Fruit fly (Drosophila melanogaster): Measurements from ENCODE around the gene mei-217.

Gene mei-217

DNA sequence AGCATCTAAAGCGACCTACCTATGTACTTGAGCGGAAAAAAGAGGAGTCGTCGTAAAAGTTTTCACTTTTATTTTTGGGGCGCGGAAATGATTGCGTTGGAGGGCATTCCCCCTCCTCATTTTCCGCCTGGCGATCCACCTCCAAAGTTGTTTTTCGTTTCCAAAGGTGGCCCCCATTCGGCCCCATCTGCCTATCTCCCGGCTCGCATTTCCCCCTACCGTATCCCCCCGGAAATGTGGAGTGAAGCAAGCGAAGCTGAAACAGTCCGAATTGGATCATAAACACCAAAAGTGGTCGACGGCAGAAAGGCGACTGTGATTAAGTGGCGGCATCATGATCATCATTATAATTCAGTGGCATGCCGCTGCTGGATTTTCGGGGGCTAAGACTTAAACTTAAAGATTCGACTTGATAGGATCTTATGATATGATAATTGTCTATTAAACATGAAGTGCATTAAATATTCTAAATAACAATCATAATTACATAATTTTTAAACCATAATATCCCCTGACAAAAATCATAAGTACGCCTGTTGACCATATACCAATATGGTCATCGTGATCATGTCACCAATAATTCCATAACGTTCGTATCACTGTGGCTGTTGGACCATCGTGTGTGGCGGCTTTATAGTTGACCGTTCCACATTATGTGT, 19.1 kb downstream of the mei-217 start (continued):
- TF ChIP-seq ab (GFP tag; optimal IDR thresholded peaks at IDR 0.05) (no peak), fd3F (GFP tag; optimal IDR thresholded peaks at IDR 0.05) (peak; percentile 64), Hr3 (GFP tag; optimal IDR thresholded peaks at IDR 0.05) (peak; percentile 76), aop (GFP tag; IDR thresholded peaks at IDR 0.05) (no peak), CkIIα-i1 (GFP tag; IDR thresholded peaks at IDR 0.05) (no peak), GATAe (GFP tag; conservative IDR thresholded peaks at IDR 0.05) (no peak; the same call in 1 of the 2 replicates), chm (GFP tag; IDR thresholded peaks at IDR 0.05) (peak; percentile 59), CG30431 (GFP tag; optimal IDR thresholded peaks at IDR 0.05) (peak; percentile 39), CG13123 (GFP tag; optimal IDR thresholded peaks at IDR 0.05) (no peak), lov (optimal IDR thresholded peaks at IDR 0.05) (no peak), lov (GFP tag; IDR thresholded peaks at IDR 0.05) (no peak), pho (GFP tag; optimal IDR thresholded peaks at IDR 0.05) (peak; percentile 66), Taf1 (GFP tag; IDR thresholded peaks at IDR 0.05) (peak; percentile 38; the same call in 1 of the 2 replicates), Kr (GFP tag; optimal IDR thresholded peaks at IDR 0.05) (peak; percentile 26), CG17829 (tag; optimal IDR thresholded peaks at IDR 0.05) (peak; percentile 74), HLH4C (GFP tag; IDR thresholded peaks at IDR 0.05; ENCODE audit: partially characterized antibody) (no peak), CG2199 (GFP tag; IDR thresholded peaks at IDR 0.05) (peak; percentile 48; the same call in 1 of the 3 replicates), Optix (GFP tag; IDR thresholded peaks at IDR 0.05) (0 out of 3 replicates have a peak, but pooled peaks have one; percentile 50), bowl (GFP tag; IDR thresholded peaks at IDR 0.05) (peak; percentile 53; the same call in 1 of the 2 replicates), Hmx (GFP tag; optimal IDR thresholded peaks at IDR 0.05) (no peak), prd (optimal IDR thresholded peaks at IDR 0.05) (no peak), prd (GFP tag; IDR thresholded peaks at IDR 0.05) (peak; percentile 73), YL-1 (GFP tag; optimal IDR thresholded peaks at IDR 0.05) (no peak), sens-2 (GFP tag; IDR thresholded peaks at IDR 0.05) (peak; percentile 72), CG10274 (GFP tag; optimal IDR thresholded peaks at IDR 0.05) (peak; percentile 11), CG1792 (GFP tag; optimal IDR thresholded peaks at IDR 0.05) (peak; percentile 14), CG42726 (GFP tag; IDR thresholded peaks at IDR 0.05; ENCODE audit: partially characterized antibody) (no peak), CG14441 (GFP tag; IDR thresholded peaks at IDR 0.05) (peak; percentile 74), zen2 (GFP tag; IDR thresholded peaks at IDR 0.05; ENCODE audit: partially characterized antibody) (no peak), Oli (tag; optimal IDR thresholded peaks at IDR 0.05) (peak; percentile 82), ci (GFP tag; IDR thresholded peaks at IDR 0.05) (peak; percentile 85), CG14014 (GFP tag; IDR thresholded peaks at IDR 0.05) (peak; percentile 79; the same call in 1 of the 2 replicates), sens (GFP tag) (peak; percentile 92), fd64A (GFP tag; optimal IDR thresholded peaks at IDR 0.05) (peak; percentile 43), CG5245 (GFP tag; optimal IDR thresholded peaks at IDR 0.05) (peak; percentile 23), CG9817 (tag; optimal IDR thresholded peaks at IDR 0.05) (peak; percentile 72), danr (GFP tag; IDR thresholded peaks at IDR 0.05) (0 out of 2 replicates have a peak, but pooled peaks have one; percentile 21), Dp (GFP tag; optimal IDR thresholded peaks at IDR 0.05) (no peak), amos (GFP tag; IDR thresholded peaks at IDR 0.05; ENCODE audit: partially characterized antibody) (no peak; the same call in 1 of the 2 replicates), CG15073 (GFP tag; optimal IDR thresholded peaks at IDR 0.05) (no peak), Ravus (GFP tag; IDR thresholded peaks at IDR 0.05) (no peak), CG7745 (tag; optimal IDR thresholded peaks at IDR 0.05) (no peak), slbo (GFP tag; IDR thresholded peaks at IDR 0.05) (peak; percentile 82), Mad (GFP tag; optimal IDR thresholded peaks at IDR 0.05) (peak; percentile 56), CG9727 (GFP tag; optimal IDR thresholded peaks at IDR 0.05) (peak; percentile 55), E2f1 (GFP tag; IDR thresholded peaks at IDR 0.05) (peak; percentile 74), CG11560 (tag; IDR thresholded peaks at IDR 0.05) (peak; percentile 46; the same call in 1 of the 3 replicates), CG9437 (GFP tag; optimal IDR thresholded peaks at IDR 0.05) (peak; percentile 47), ase (GFP tag; IDR thresholded peaks at IDR 0.05) (peak; percentile 67; the same call in 2 of the 3 replicates), bbx (GFP tag; IDR thresholded peaks at IDR 0.05; ENCODE audit: partially characterized antibody) (no peak), HLHmδ (GFP tag; optimal IDR thresholded peaks at IDR 0.05) (no peak)
